Fruit fly (Drosophila melanogaster): ENCODE results near the gene CG2604.
A peak's percentile ranks its signal among the peaks of the same experiment; 100 is the strongest.

The CG2604 gene

dm6 chr3R:5264251-5265098 lies 41.3 kb upstream of the CG2604 start (continued):
- TF ChIP-seq kni (GFP tag; optimal IDR thresholded peaks at IDR 0.05), result peak; percentile 83
- TF ChIP-seq CG7372 (GFP tag; IDR thresholded peaks at IDR 0.05), result no peak
- TF ChIP-seq Awh (GFP tag; IDR thresholded peaks at IDR 0.05), result no peak
- TF ChIP-seq stwl (tag; optimal IDR thresholded peaks at IDR 0.05), result no peak
- TF ChIP-seq caup (GFP tag; optimal IDR thresholded peaks at IDR 0.05; ENCODE audit: severe bottlenecking), result no peak
- TF ChIP-seq ato (GFP tag; IDR thresholded peaks at IDR 0.05; ENCODE audit: partially characterized antibody), result no peak
- peak; percentile 24 for TF ChIP-seq slp2 (GFP tag; optimal IDR thresholded peaks at IDR 0.05)
- TF ChIP-seq disco-r (GFP tag; optimal IDR thresholded peaks at IDR 0.05), result peak; percentile 14
- peak; percentile 15 to 16 for TF ChIP-seq chif (GFP tag; optimal IDR thresholded peaks at IDR 0.05)
- TF ChIP-seq fru (optimal IDR thresholded peaks at IDR 0.05), result no peak
- no peak for TF ChIP-seq CG17328 (GFP tag; IDR thresholded peaks at IDR 0.05)
- TF ChIP-seq CoRest (tag; optimal IDR thresholded peaks at IDR 0.05), result peak; percentile 64
- peak; percentile 22 for TF ChIP-seq NK7.1 (GFP tag; optimal IDR thresholded peaks at IDR 0.05)
- no peak for TF ChIP-seq Oaz (GFP tag; IDR thresholded peaks at IDR 0.05)
- no peak for TF ChIP-seq esg (GFP tag; conservative IDR thresholded peaks at IDR 0.05)
- peak; percentile 29 for TF ChIP-seq HHEX (GFP tag; optimal IDR thresholded peaks at IDR 0.05)
- no peak for TF ChIP-seq CG10366 (GFP tag; IDR thresholded peaks at IDR 0.05)
- TF ChIP-seq Atf6 (GFP tag; IDR thresholded peaks at IDR 0.05), result 0 out of 2 replicates have a peak, but pooled peaks have one; percentile 32
- peak; percentile 45 for TF ChIP-seq CG9876 (GFP tag; optimal IDR thresholded peaks at IDR 0.05)
- TF ChIP-seq mld (GFP tag; IDR thresholded peaks at IDR 0.05; ENCODE audit: partially characterized antibody), result no peak
- TF ChIP-seq CG10274 (GFP tag; optimal IDR thresholded peaks at IDR 0.05), result peak; percentile 25
- TF ChIP-seq sug (tag; optimal IDR thresholded peaks at IDR 0.05), result peak; percentile 79
- TF ChIP-seq prd (optimal IDR thresholded peaks at IDR 0.05), result no peak
- TF ChIP-seq prd (GFP tag; IDR thresholded peaks at IDR 0.05), result no peak
- peak; percentile 30 for TF ChIP-seq nau (GFP tag; optimal IDR thresholded peaks at IDR 0.05)
- no peak; the same call in 1 of the 2 replicates for TF ChIP-seq amos (GFP tag; IDR thresholded peaks at IDR 0.05; ENCODE audit: partially characterized antibody)
- TF ChIP-seq CG4424 (GFP tag; optimal IDR thresholded peaks at IDR 0.05), result peak; percentile 28
- no peak for TF ChIP-seq CG15073 (GFP tag; optimal IDR thresholded peaks at IDR 0.05)
- no peak for TF ChIP-seq CG30431 (GFP tag; optimal IDR thresholded peaks at IDR 0.05)
- TF ChIP-seq tio (GFP tag; optimal IDR thresholded peaks at IDR 0.05), result no peak
- TF ChIP-seq jing (GFP tag; optimal IDR thresholded peaks at IDR 0.05), result no peak
- TF ChIP-seq PHDP (tag; optimal IDR thresholded peaks at IDR 0.05), result peak; percentile 6
- peak; percentile 46 for TF ChIP-seq gro (GFP tag; optimal IDR thresholded peaks at IDR 0.05)
- no peak for TF ChIP-seq ac (GFP tag; optimal IDR thresholded peaks at IDR 0.05)
- peak; percentile 9 for TF ChIP-seq CG8290 (GFP tag; optimal IDR thresholded peaks at IDR 0.05)
- peak in 1 of 2 experiments; percentile 49 for TF ChIP-seq CG8290 (tag; optimal IDR thresholded peaks at IDR 0.05)
- TF ChIP-seq MBD-R2 (GFP tag; IDR thresholded peaks at IDR 0.05), result no peak
- TF ChIP-seq CG8478 (optimal IDR thresholded peaks at IDR 0.05), result no peak
- peak; percentile 48 for TF ChIP-seq D (optimal IDR thresholded peaks at IDR 0.05)
- TF ChIP-seq D (GFP tag; optimal IDR thresholded peaks at IDR 0.05), result no peak
- peak; percentile 18 for TF ChIP-seq B-H2 (GFP tag; optimal IDR thresholded peaks at IDR 0.05)
- no peak for TF ChIP-seq Hmx (GFP tag; optimal IDR thresholded peaks at IDR 0.05)
- no peak for TF ChIP-seq CG12236 (GFP tag; optimal IDR thresholded peaks at IDR 0.05)
- peak in 1 of 2 experiments; percentile 15 for TF ChIP-seq Eip74EF (GFP tag; optimal IDR thresholded peaks at IDR 0.05)
- TF ChIP-seq CG2889 (GFP tag; IDR thresholded peaks at IDR 0.05), result no peak
- no peak for TF ChIP-seq CG7963 (GFP tag; IDR thresholded peaks at IDR 0.05; ENCODE audit: partially characterized antibody)
- TF ChIP-seq CG12744 (GFP tag; optimal IDR thresholded peaks at IDR 0.05), result peak; percentile 34
- no peak for TF ChIP-seq inv (GFP tag; IDR thresholded peaks at IDR 0.05; ENCODE audit: partially characterized antibody)
- no peak for TF ChIP-seq CG6813 (GFP tag; optimal IDR thresholded peaks at IDR 0.05)
- TF ChIP-seq Mrtf (GFP tag; IDR thresholded peaks at IDR 0.05), result 0 out of 3 replicates have a peak, but pooled peaks have one; percentile 25
